Worm (Caenorhabditis elegans) whole organism, late embryonic: ENCODE results near the gene grl-18.

Experiments
- hlh-15 ChIP-seq: sonication (generic microtip); optimal IDR thresholded peaks from 2 replicates; lab custom pipeline; 2016; ENCODE audit warnings: missing genetic modification characterization, missing compliant biosample characterization
- pqm-1 ChIP-seq: sonication (generic microtip); optimal IDR thresholded peaks from 2 replicates; lab custom pipeline; 2016; ENCODE audit warnings: missing genetic modification characterization, missing compliant biosample characterization
- tbx-2 ChIP-seq: sonication (generic microtip); optimal IDR thresholded peaks from 2 replicates; lab custom pipeline; 2016; ENCODE audit warnings: missing genetic modification characterization, missing compliant biosample characterization
- unc-3 ChIP-seq, 2 experiments: fragments of 200-800 bp in 1 of 2; sonication (Bioruptor generic) in 1 of 2; sonication (generic microtip) in 1 of 2; conservative IDR thresholded peaks in 1 of 2; optimal IDR thresholded peaks in 1 of 2; 2 replicates each; pipeline versions ENCODE4 v1.3.6 to Lab custom; 2016 to 2022; ENCODE audit warnings: missing compliant biosample characterization in 2 of 2, missing genetic modification characterization in 2 of 2, missing genetic modification reagents in 1 of 2

ce11 chrV:5439068-5439467 lies 49.6 kb downstream of the grl-18 start, which contains the start of gene snpc-1.3:
- TF ChIP-seq tbx-2 (tag; lab: Kevin White, UChicago), result no peak
- TF ChIP-seq hlh-15 (tag; lab: Kevin White, UChicago), result no peak
- no peak for TF ChIP-seq unc-3 (GFP tag; conservative IDR thresholded peaks at IDR 0.05; lab: Robert Waterston, UW)
- no peak for TF ChIP-seq unc-3 (tag; optimal IDR thresholded peaks at IDR 0.05; lab: Kevin White, UChicago)
- TF ChIP-seq pqm-1, result no peak
